Worm (Caenorhabditis elegans) whole organism, young adult: ENCODE data around the gene K01A2.6.
A peak's percentile ranks its signal among the peaks of the same experiment; 100 is the strongest.
"Not testable (repeated sequence)": the region's sequence is repeated elsewhere in the genome, so short reads cannot be mapped to it uniquely, and the experiment has no call there.

Source experiments
- B0336.3 ChIP-seq: fragments of 200-800 bp; sonication (Bioruptor generic); IDR thresholded peaks from 2 replicates; pipeline ENCODE4 v1.3.6; 2022; ENCODE audit warnings: missing genetic modification characterization, missing compliant biosample characterization
- D2030.7 ChIP-seq: fragments of 200-800 bp; sonication (Bioruptor generic); IDR thresholded peaks from 2 replicates; pipeline ENCODE4 v1.3.6; 2022; ENCODE audit warnings: missing genetic modification reagents, missing genetic modification characterization, missing compliant biosample characterization
- F57C9.4 ChIP-seq: sonication (generic microtip); optimal IDR thresholded peaks from 2 replicates; lab custom pipeline; 2017; ENCODE audit warnings: mild to moderate bottlenecking, missing genetic modification characterization, missing compliant biosample characterization
- Y67H2A.10 ChIP-seq: fragments of 200-800 bp; sonication (Bioruptor generic); conservative IDR thresholded peaks from 2 replicates; pipeline ENCODE4 v1.3.6; 2022; ENCODE audit warnings: missing genetic modification reagents, missing genetic modification characterization, missing compliant biosample characterization
- Y95B8A.8 ChIP-seq: fragments of 200-800 bp; sonication (Bioruptor generic); IDR thresholded peaks from 2 replicates; pipeline ENCODE4 v1.3.6; 2022; ENCODE audit warnings: missing genetic modification reagents, missing genetic modification characterization, missing compliant biosample characterization
- akir-1 ChIP-seq: fragments of 200-800 bp; sonication (Bioruptor generic); optimal IDR thresholded peaks from 2 replicates; lab custom pipeline; 2018; ENCODE audit warnings: mild to moderate bottlenecking, missing genetic modification characterization, moderate library complexity, missing compliant biosample characterization
- aptf-2 ChIP-seq: fragments of 200-800 bp; sonication (Bioruptor generic); conservative IDR thresholded peaks from 2 replicates; pipeline ENCODE4 v1.3.6; 2022; ENCODE audit warnings: missing genetic modification reagents, missing genetic modification characterization, missing compliant biosample characterization
- atf-7 ChIP-seq: sonication (generic microtip); optimal IDR thresholded peaks from 2 replicates; lab custom pipeline; 2017; ENCODE audit warnings: mild to moderate bottlenecking, missing genetic modification characterization, missing compliant biosample characterization
- attf-5 ChIP-seq: fragments of 200-800 bp; sonication (Bioruptor generic); optimal IDR thresholded peaks from 2 replicates; lab custom pipeline; 2018; ENCODE audit warnings: mild to moderate bottlenecking, missing genetic modification characterization, missing compliant biosample characterization
- bed-1 ChIP-seq: fragments of 200-800 bp; sonication (Bioruptor generic); IDR thresholded peaks from 2 replicates; pipeline ENCODE4 v1.3.6; 2022; ENCODE audit warnings: missing genetic modification reagents, missing genetic modification characterization, missing compliant biosample characterization
- ceh-40 ChIP-seq: fragments of 200-800 bp; sonication (Bioruptor generic); IDR thresholded peaks from 2 replicates; pipeline ENCODE4 v1.3.6; 2022; ENCODE audit warnings: missing genetic modification characterization, missing compliant biosample characterization
- chd-7 ChIP-seq: sonication (generic microtip); optimal IDR thresholded peaks from 2 replicates; lab custom pipeline; 2016; ENCODE audit warnings: mild to moderate bottlenecking, missing genetic modification characterization, moderate library complexity, missing compliant biosample characterization
- egl-18 ChIP-seq: fragments of 200-800 bp; sonication (Bioruptor generic); IDR thresholded peaks from 2 replicates; pipeline ENCODE4 v1.3.6; 2022; ENCODE audit warnings: missing genetic modification reagents, missing genetic modification characterization, missing compliant biosample characterization
- ekl-4 ChIP-seq: fragments of 200-800 bp; sonication (Bioruptor generic); IDR thresholded peaks from 2 replicates; pipeline ENCODE4 v1.3.6; 2022; ENCODE audit warnings: missing genetic modification reagents, missing genetic modification characterization, missing compliant biosample characterization
- ets-4 ChIP-seq: fragments of 200-800 bp; sonication (Bioruptor generic); optimal IDR thresholded peaks from 2 replicates; lab custom pipeline; 2018; ENCODE audit warnings: mild to moderate bottlenecking, missing genetic modification characterization, missing compliant biosample characterization
- hlh-12 ChIP-seq: sonication (generic microtip); optimal IDR thresholded peaks from 2 replicates; lab custom pipeline; 2016; ENCODE audit warnings: missing genetic modification characterization, missing compliant biosample characterization
- hmg-1.2 ChIP-seq: fragments of 200-800 bp; sonication (Bioruptor generic); IDR thresholded peaks from 2 replicates; pipeline ENCODE4 v1.3.6; 2022; ENCODE audit warnings: missing genetic modification reagents, missing genetic modification characterization, missing compliant biosample characterization
- hmg-20 ChIP-seq: fragments of 200-800 bp; sonication (Bioruptor generic); IDR thresholded peaks from 2 replicates; pipeline ENCODE4 v1.3.6; 2022; ENCODE audit warnings: missing genetic modification reagents, missing genetic modification characterization, missing compliant biosample characterization
- hsf-1 ChIP-seq: fragments of 200-800 bp; sonication (Bioruptor generic); IDR thresholded peaks from 2 replicates; pipeline ENCODE4 v1.3.6; 2022; ENCODE audit warnings: missing genetic modification reagents, missing genetic modification characterization, missing compliant biosample characterization
- let-526 ChIP-seq: fragments of 200-800 bp; sonication (Bioruptor generic); IDR thresholded peaks from 2 replicates; pipeline ENCODE4 v1.3.6; 2022; ENCODE audit warnings: missing genetic modification reagents, missing genetic modification characterization, missing compliant biosample characterization
- let-607 ChIP-seq, 2 experiments: fragments of 200-800 bp in 1 of 2; sonication (Bioruptor generic) in 1 of 2; sonication (generic microtip) in 1 of 2; optimal IDR thresholded peaks; 2 replicates each; lab custom pipeline; 2016 to 2018; ENCODE audit warnings: mild to moderate bottlenecking in 2 of 2, missing compliant biosample characterization in 2 of 2, missing genetic modification characterization in 2 of 2, moderate library complexity in 2 of 2, missing genotype in 1 of 2
- lin-26 ChIP-seq: fragments of 200-800 bp; sonication (Bioruptor generic); IDR thresholded peaks from 2 replicates; pipeline ENCODE4 v1.3.6; 2022; ENCODE audit warnings: missing genetic modification reagents, missing genetic modification characterization, missing compliant biosample characterization
- lin-35 ChIP-seq, 3 experiments: fragments of 150-350 bp in 2 of 3; sonication (generic microtip) in 1 of 3; optimal IDR thresholded peaks; 2 replicates each; lab custom pipeline; 2014 to 2018; ENCODE audit warnings: missing biosample characterization in 3 of 3, missing genetic modification characterization in 3 of 3, missing genetic modification reagents in 3 of 3
- lin-54 ChIP-seq: fragments of 200-800 bp; sonication (Bioruptor generic); optimal IDR thresholded peaks from 2 replicates; lab custom pipeline; 2018; ENCODE audit warnings: mild to moderate bottlenecking, missing genetic modification characterization, missing compliant biosample characterization
- lsl-1 ChIP-seq: fragments of 200-800 bp; sonication (Bioruptor generic); optimal IDR thresholded peaks from 2 replicates; lab custom pipeline; 2018; ENCODE audit warnings: mild to moderate bottlenecking, missing genetic modification characterization, moderate library complexity, missing compliant biosample characterization
- madf-10 ChIP-seq: sonication (generic microtip); optimal IDR thresholded peaks from 2 replicates; lab custom pipeline; 2016; ENCODE audit warnings: mild to moderate bottlenecking, missing genetic modification characterization, missing compliant biosample characterization
- madf-3 ChIP-seq: fragments of 200-800 bp; sonication (Bioruptor generic); IDR thresholded peaks from 2 replicates; pipeline ENCODE4 v1.3.6; 2022; ENCODE audit warnings: missing genetic modification reagents, missing genetic modification characterization, missing compliant biosample characterization
- madf-6 ChIP-seq: fragments of 200-800 bp; sonication (Bioruptor generic); IDR thresholded peaks from 2 replicates; pipeline ENCODE4 v1.3.6; 2022; ENCODE audit warnings: missing genetic modification reagents, missing genetic modification characterization, missing compliant biosample characterization
- mel-28 ChIP-seq: sonication (generic microtip); optimal IDR thresholded peaks from 2 replicates; lab custom pipeline; 2016; ENCODE audit warnings: borderline replicate concordance, mild to moderate bottlenecking, missing genetic modification characterization, missing compliant biosample characterization
- mes-4 ChIP-seq: sonication (generic microtip); optimal IDR thresholded peaks from 2 replicates; lab custom pipeline; 2016; ENCODE audit warnings: missing genotype, missing genetic modification characterization, missing compliant biosample characterization
- nfya-2 ChIP-seq: fragments of 200-800 bp; sonication (Bioruptor generic); IDR thresholded peaks from 2 replicates; pipeline ENCODE4 v1.3.6; 2022; ENCODE audit warnings: missing genetic modification reagents, missing genetic modification characterization, missing compliant biosample characterization
- nhr-179 ChIP-seq: sonication (generic microtip); optimal IDR thresholded peaks from 2 replicates; lab custom pipeline; 2016; ENCODE audit warnings: mild to moderate bottlenecking, missing genetic modification characterization, missing compliant biosample characterization
- nhr-90 ChIP-seq: sonication (generic microtip); optimal IDR thresholded peaks from 2 replicates; lab custom pipeline; 2016; ENCODE audit warnings: missing genotype, mild to moderate bottlenecking, missing genetic modification characterization, missing compliant biosample characterization
- repo-1 ChIP-seq: sonication (generic microtip); optimal IDR thresholded peaks from 2 replicates; lab custom pipeline; 2017; ENCODE audit warnings: mild to moderate bottlenecking, missing genetic modification characterization, missing compliant biosample characterization
- snpc-1.1 ChIP-seq: sonication (generic microtip); optimal IDR thresholded peaks from 2 replicates; lab custom pipeline; 2017; ENCODE audit warnings: missing genetic modification characterization, mild to moderate bottlenecking, missing compliant biosample characterization, antibody characterized with exemption, moderate library complexity, missing genotype, missing genetic modification reagents; ENCODE audit not compliant: insufficient read depth
- snpc-4 ChIP-seq, 5 experiments: fragments of 150-350 bp in 1 of 5; sonication (generic microtip) in 4 of 5; optimal IDR thresholded peaks; 2 replicates each; lab custom pipeline; 2014 to 2018; ENCODE audit warnings: missing genetic modification characterization in 5 of 5, missing biosample characterization in 3 of 5, antibody characterized with exemption in 2 of 5, mild to moderate bottlenecking in 2 of 5, missing compliant biosample characterization in 2 of 5, missing genotype in 2 of 5, moderate library complexity in 2 of 5, missing genetic modification reagents in 1 of 5
- tbp1 ChIP-seq: fragments of 200-800 bp; sonication (Bioruptor generic); optimal IDR thresholded peaks from 2 replicates; lab custom pipeline; 2018; ENCODE audit warnings: mild to moderate bottlenecking, missing genetic modification characterization, missing compliant biosample characterization
- ztf-3 ChIP-seq: fragments of 200-800 bp; sonication (Bioruptor generic); optimal IDR thresholded peaks from 2 replicates; lab custom pipeline; 2018; ENCODE audit warnings: mild to moderate bottlenecking, missing genetic modification characterization, missing compliant biosample characterization

K01A2.6 gene

DNA sequence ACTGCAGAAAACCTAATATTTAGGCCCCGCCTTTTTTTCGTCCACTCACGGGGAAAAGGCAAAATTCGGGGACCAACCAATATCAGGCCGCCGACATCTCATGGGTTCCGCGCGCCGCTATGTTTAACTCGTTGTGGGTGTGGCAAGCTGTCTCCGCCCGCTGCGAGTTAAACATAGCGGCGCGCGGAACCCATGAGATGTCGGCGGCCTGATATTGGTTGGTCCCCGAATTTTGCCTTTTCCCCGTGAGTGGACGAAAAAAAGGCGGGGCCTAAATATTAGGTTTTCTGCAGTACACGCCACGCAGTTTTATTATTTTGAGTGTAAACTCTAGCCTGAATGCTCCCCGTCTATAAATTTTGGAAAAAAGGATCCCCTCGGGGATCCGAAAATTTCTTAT lies 44.0 kb upstream of the K01A2.6 start:
- TF ChIP-seq snpc-4 (GFP tag; optimal IDR thresholded peaks at IDR 0.05; lab: Kevin White, UChicago), result not testable (repeated sequence)
- TF ChIP-seq snpc-4 (tag; optimal IDR thresholded peaks at IDR 0.05; lab: Kevin White, UChicago), result peak in 2 of 4 experiments; percentile 84 to 91
- TF ChIP-seq, all 124 proteins: peak for 1; not testable (repeated sequence) for 123

DNA sequence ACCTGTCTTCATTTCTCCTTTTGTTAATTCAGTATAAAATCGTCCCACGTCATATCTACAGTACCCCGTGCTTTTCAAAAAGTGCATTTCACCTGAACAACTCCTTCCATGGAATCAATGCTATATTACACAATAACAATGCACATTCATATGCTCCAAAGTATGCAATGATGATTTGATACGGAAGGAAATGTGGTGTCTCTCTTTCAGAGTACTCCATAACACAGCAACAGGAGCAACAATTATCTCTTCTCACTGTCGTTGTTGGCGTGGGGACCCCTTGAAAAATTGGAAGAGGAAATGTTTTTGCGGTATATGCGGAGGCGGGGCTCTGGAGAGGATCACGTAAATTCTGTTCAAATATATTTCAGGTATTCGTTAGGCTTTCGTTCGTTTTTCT lies 42.3 kb upstream of the K01A2.6 start, which contains the start of gene cat-2:
Gene cat-2 (plus strand): TSS at position 301 of the 400 bp plus-strand sequence.
- no peak for TF ChIP-seq chd-7 (tag; lab: Kevin White, UChicago)
- TF ChIP-seq akir-1, result no peak
- no peak for TF ChIP-seq F57C9.4
- no peak for TF ChIP-seq ztf-3 (GFP tag; lab: Kevin White, UChicago)
- no peak for TF ChIP-seq atf-7
- TF ChIP-seq aptf-2 (GFP tag; lab: Robert Waterston, UW), result no peak
- TF ChIP-seq hmg-20 (GFP tag; lab: Robert Waterston, UW), result no peak
- TF ChIP-seq lin-35 (GFP tag; optimal IDR thresholded peaks at IDR 0.05; lab: Kevin White, UChicago), result no peak
- no peak for TF ChIP-seq D2030.7 (GFP tag; lab: Robert Waterston, UW)
- no peak for TF ChIP-seq lin-26 (GFP tag; lab: Robert Waterston, UW)
- no peak for TF ChIP-seq mel-28 (tag; lab: Kevin White, UChicago)
- no peak for TF ChIP-seq nfya-2
- TF ChIP-seq Y67H2A.10 (GFP tag; lab: Robert Waterston, UW), result no peak

DNA sequence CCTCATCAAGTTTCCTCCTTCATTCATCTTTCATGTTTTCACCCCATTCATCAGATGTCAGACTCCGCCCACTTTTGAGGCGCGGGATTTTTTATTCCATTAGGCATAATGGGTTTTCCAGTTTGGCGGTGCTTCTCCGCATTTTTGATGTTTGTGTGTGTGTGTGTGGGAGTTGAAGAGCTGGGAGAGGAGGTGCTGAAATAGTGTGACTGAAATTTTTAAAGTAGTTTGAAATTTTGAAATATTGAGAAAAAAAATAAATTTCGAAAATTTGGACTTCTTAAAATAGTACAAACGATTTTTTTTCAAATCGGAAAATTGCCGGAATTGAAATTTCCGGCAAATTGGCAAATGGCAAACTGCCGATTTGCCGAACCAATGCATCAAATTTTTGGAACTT lies 36.2 kb upstream of the K01A2.6 start, which contains the start of gene scc-2:
Gene scc-2 (minus strand): TSS at position 101 of the 400 bp plus-strand sequence.
- no peak for TF ChIP-seq Y95B8A.8 (GFP tag; lab: Robert Waterston, UW)
- TF ChIP-seq aptf-2 (GFP tag; lab: Robert Waterston, UW), result no peak
- no peak for TF ChIP-seq lsl-1 (GFP tag; lab: Kevin White, UChicago)
- TF ChIP-seq nhr-90, result no peak
- no peak for TF ChIP-seq madf-10
- TF ChIP-seq hsf-1 (GFP tag; lab: Robert Waterston, UW), result no peak
- TF ChIP-seq B0336.3, result no peak
- no peak for TF ChIP-seq ekl-4 (GFP tag; lab: Robert Waterston, UW)
- no peak for TF ChIP-seq egl-18

DNA sequence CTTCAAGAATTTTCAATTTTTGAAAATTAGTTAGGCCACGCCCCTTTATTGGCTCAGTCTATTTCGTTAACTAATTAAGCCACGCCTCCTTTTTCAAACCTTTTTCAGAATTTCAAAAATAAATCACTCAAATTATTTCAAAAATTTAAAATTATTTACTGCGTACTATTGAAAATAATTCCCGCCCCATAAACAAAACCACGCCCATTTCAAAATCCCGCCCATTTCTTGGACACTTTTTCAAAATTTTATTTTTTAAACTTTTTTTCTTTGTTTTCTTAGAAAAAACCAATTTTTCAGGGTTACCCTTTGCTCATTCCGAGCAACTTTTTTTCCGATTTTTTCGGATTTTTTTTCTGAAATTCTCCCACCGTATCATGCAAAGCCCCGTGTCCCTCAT lies 35.7 kb upstream of the K01A2.6 start, which contains the start of gene B0432.14:
Gene B0432.14 (plus strand): TSS at position 301 of the 400 bp plus-strand sequence.
- TF ChIP-seq bed-1 (GFP tag; lab: Robert Waterston, UW) (no peak), ceh-40 (GFP tag; lab: Robert Waterston, UW) (no peak), nhr-179 (tag; lab: Kevin White, UChicago) (no peak), let-607 (tag; optimal IDR thresholded peaks at IDR 0.05; lab: Kevin White, UChicago) (no peak), let-526 (GFP tag; lab: Robert Waterston, UW) (no peak), tbp1 (no peak), repo-1 (no peak), attf-5 (GFP tag; lab: Kevin White, UChicago) (no peak), hlh-12 (tag; lab: Kevin White, UChicago) (no peak), madf-3 (GFP tag; lab: Robert Waterston, UW) (no peak), madf-6 (no peak), hmg-1.2 (GFP tag; lab: Robert Waterston, UW) (no peak), snpc-1.1 (tag; lab: Kevin White, UChicago) (no peak), lin-54 (GFP tag; lab: Kevin White, UChicago) (no peak), ets-4 (no peak), mes-4 (tag; lab: Kevin White, UChicago) (no peak)
